Fruit fly (Drosophila melanogaster) whole organism, wandering third instar larva: Measurements from ENCODE around the gene CG9518.
A peak's percentile ranks its signal among the peaks of the same experiment; 100 is the strongest.

Experiments
- Abd-B ChIP-seq: fragments of >200 bp; optimal IDR thresholded peaks from 2 replicates; lab custom pipeline; 2017; ENCODE audit warnings: missing biosample characterization, missing genetic modification characterization
- CG32264 ChIP-seq: fragments of 200-800 bp; sonication (Bioruptor generic); optimal IDR thresholded peaks from 2 replicates; lab custom pipeline; 2016; ENCODE audit warnings: missing biosample characterization, missing genetic modification characterization
- CG9705 ChIP-seq: fragments of 200-800 bp; sonication (Bioruptor generic); optimal IDR thresholded peaks from 2 replicates; lab custom pipeline; 2018; ENCODE audit warnings: missing biosample characterization, mild to moderate bottlenecking, missing genetic modification characterization
- CrebA ChIP-seq: fragments of 200-800 bp; sonication (Bioruptor generic); optimal IDR thresholded peaks from 2 replicates; lab custom pipeline; 2016; ENCODE audit warnings: missing biosample characterization, mild to moderate bottlenecking, missing genetic modification characterization, borderline replicate concordance
- Dfd ChIP-seq: fragments of >200 bp; optimal IDR thresholded peaks from 2 replicates; lab custom pipeline; 2017; ENCODE audit warnings: missing biosample characterization, missing genetic modification characterization
- Dif ChIP-seq: fragments of 200-275, 200-300 bp; sonication (Bioruptor generic); optimal IDR thresholded peaks from 2 replicates; lab custom pipeline; 2018; ENCODE audit warnings: missing biosample characterization, missing genetic modification characterization; ENCODE audit not compliant: partially characterized antibody
- GATAd ChIP-seq: sonication (Bioruptor generic); optimal IDR thresholded peaks from 2 replicates; lab custom pipeline; 2016; ENCODE audit warnings: missing biosample characterization, missing genetic modification characterization
- HLH106 ChIP-seq: fragments of 200-800 bp; optimal IDR thresholded peaks from 3 replicates; lab custom pipeline; 2019; ENCODE audit warnings: missing biosample characterization, mild to moderate bottlenecking, missing genetic modification characterization, moderate library complexity
- Hnf4 ChIP-seq: fragments of 200-800 bp; sonication (Bioruptor generic); optimal IDR thresholded peaks from 2 replicates; lab custom pipeline; 2016; ENCODE audit warnings: missing biosample characterization, mild to moderate bottlenecking, missing genetic modification characterization
- Hr78 ChIP-seq: fragments of >200 bp; optimal IDR thresholded peaks from 2 replicates; lab custom pipeline; 2017; ENCODE audit warnings: missing biosample characterization, missing genetic modification characterization
- Hr83 ChIP-seq: fragments of 200-300 bp; sonication (Bioruptor generic); optimal IDR thresholded peaks from 2 replicates; lab custom pipeline; 2016; ENCODE audit warnings: missing biosample characterization, mild to moderate bottlenecking, missing genetic modification characterization, moderate library complexity; ENCODE audit not compliant: poor library complexity, severe bottlenecking
- Jra ChIP-seq: sonication (Bioruptor generic); optimal IDR thresholded peaks from 2 replicates; lab custom pipeline; 2016; ENCODE audit warnings: missing biosample characterization, missing genetic modification characterization
- Mio ChIP-seq: sonication (Bioruptor generic); optimal IDR thresholded peaks from 2 replicates; lab custom pipeline; 2016; ENCODE audit warnings: missing biosample characterization, missing genetic modification characterization
- Myc ChIP-seq: fragments of >200 bp; optimal IDR thresholded peaks from 2 replicates; lab custom pipeline; 2017
- N ChIP-seq: fragments of >200 bp; optimal IDR thresholded peaks from 2 replicates; lab custom pipeline; 2018; ENCODE audit warnings: missing biosample characterization, missing external identifiers, missing genetic modification characterization
- OdsH ChIP-seq: fragments of 200-800 bp; sonication (Bioruptor generic); optimal IDR thresholded peaks from 2 replicates; lab custom pipeline; 2016; ENCODE audit warnings: missing biosample characterization, mild to moderate bottlenecking, missing genetic modification characterization
- Sp1 ChIP-seq: fragments of 200-800 bp; sonication (Bioruptor generic); optimal IDR thresholded peaks from 3 replicates; lab custom pipeline; 2019; ENCODE audit warnings: missing biosample characterization, mild to moderate bottlenecking, missing genetic modification characterization, moderate library complexity
- br ChIP-seq: fragments of 200-800 bp; sonication (Bioruptor generic); optimal IDR thresholded peaks from 2 replicates; lab custom pipeline; 2016; ENCODE audit warnings: missing biosample characterization, missing genetic modification characterization
- brk ChIP-seq: fragments of 200-800 bp; sonication (Bioruptor generic); optimal IDR thresholded peaks from 2 replicates; lab custom pipeline; 2016; ENCODE audit warnings: missing biosample characterization, mild to moderate bottlenecking, missing genetic modification characterization
- dmrt93B ChIP-seq: fragments of 200-800 bp; sonication (Bioruptor generic); optimal IDR thresholded peaks from 2 replicates; lab custom pipeline; 2018; ENCODE audit warnings: missing biosample characterization, mild to moderate bottlenecking, missing genetic modification characterization
- dsf ChIP-seq: sonication (Bioruptor generic); optimal IDR thresholded peaks from 2 replicates; lab custom pipeline; 2016; ENCODE audit warnings: missing biosample characterization, missing genetic modification characterization, borderline replicate concordance
- ey ChIP-seq: fragments of 200-800 bp; sonication (Bioruptor generic); optimal IDR thresholded peaks from 2 replicates; lab custom pipeline; 2016; ENCODE audit warnings: missing biosample characterization, missing genetic modification characterization
- foxo ChIP-seq, 2 experiments: fragments of 200-800 bp; sonication (Bioruptor generic); optimal IDR thresholded peaks; 2 replicates in 1 of 2; 3 replicates in 1 of 2; lab custom pipeline; 2016 to 2017; ENCODE audit warnings: missing biosample characterization in 2 of 2, missing genetic modification characterization in 2 of 2
- h ChIP-seq: fragments of 200-800 bp; sonication (Bioruptor generic); optimal IDR thresholded peaks from 3 replicates; lab custom pipeline; 2016; ENCODE audit warnings: missing biosample characterization, mild to moderate bottlenecking, missing genetic modification characterization
- jim ChIP-seq: fragments of 175-275, 200-325 bp; sonication (Bioruptor generic); optimal IDR thresholded peaks from 2 replicates; lab custom pipeline; 2016; ENCODE audit warnings: missing biosample characterization, mild to moderate bottlenecking, missing genetic modification characterization
- lola ChIP-seq: fragments of >200 bp; optimal IDR thresholded peaks from 2 replicates; lab custom pipeline; 2017; ENCODE audit warnings: missing biosample characterization, missing genetic modification characterization
- pan ChIP-seq: fragments of >200 bp; optimal IDR thresholded peaks from 2 replicates; lab custom pipeline; 2017
- psq ChIP-seq: fragments of 200-800 bp; sonication (Bioruptor generic); optimal IDR thresholded peaks from 3 replicates; lab custom pipeline; 2017; ENCODE audit warnings: missing biosample characterization, mild to moderate bottlenecking, missing genetic modification characterization, moderate library complexity
- rgr ChIP-seq: fragments of 200-800 bp; sonication (Bioruptor generic); optimal IDR thresholded peaks from 3 replicates; lab custom pipeline; 2016; ENCODE audit warnings: missing biosample characterization, mild to moderate bottlenecking, missing genetic modification characterization
- sage ChIP-seq: fragments of 200-800 bp; sonication (Bioruptor generic); optimal IDR thresholded peaks from 2 replicates; lab custom pipeline; 2016; ENCODE audit warnings: missing biosample characterization, mild to moderate bottlenecking, missing genetic modification characterization
- sv ChIP-seq: fragments of 200-800 bp; sonication (Bioruptor generic); optimal IDR thresholded peaks from 3 replicates; lab custom pipeline; 2016; ENCODE audit warnings: missing biosample characterization, missing genetic modification characterization
- woc ChIP-seq: sonication (Bioruptor generic); optimal IDR thresholded peaks from 2 replicates; lab custom pipeline; 2016; ENCODE audit warnings: missing biosample characterization, mild to moderate bottlenecking, missing genetic modification characterization

CG9518 gene

dm6 chrX:14848755-14849354 lies 22.1 kb downstream of the CG9518 start, which contains the start of gene CG9522 (continued):
- TF ChIP-seq CG9705 (GFP tag; lab: Kevin White, UChicago), result peak; percentile 17
- no peak for TF ChIP-seq Dif
- peak; percentile 70 for TF ChIP-seq OdsH

DNA sequence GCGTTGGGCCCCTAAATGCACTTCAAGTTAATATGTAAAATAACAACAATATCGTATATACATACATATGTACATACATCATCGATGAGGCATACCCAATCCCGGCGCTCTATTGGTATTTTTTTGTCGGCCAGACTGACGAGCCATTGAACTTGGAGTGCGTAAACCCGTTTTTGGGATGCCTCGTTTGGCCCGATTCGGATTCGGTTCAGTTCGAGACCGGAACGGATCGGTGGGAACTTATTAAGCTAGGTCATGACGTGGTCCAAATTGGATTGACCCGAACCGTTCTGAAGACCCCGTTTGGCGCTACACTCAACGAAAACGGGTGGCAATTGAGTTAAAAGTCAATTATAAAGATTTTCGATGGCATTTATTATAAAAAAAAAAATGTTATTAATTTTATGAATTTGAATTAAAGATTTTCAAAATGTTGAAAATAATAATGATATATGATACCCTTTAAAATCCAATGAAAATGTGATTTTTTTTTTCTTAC lies 24.8 kb downstream of the CG9518 start:
- TF ChIP-seq foxo (GFP tag; optimal IDR thresholded peaks at IDR 0.05; lab: Kevin White, UChicago) (peak in 1 of 2 experiments; percentile 5), h (GFP tag; lab: Kevin White, UChicago) (peak; percentile 10), lola (GFP tag; lab: Kevin White, UChicago) (no peak), Dif (no peak)

dm6 chrX:14844657-14845056 lies 26.3 kb downstream of the CG9518 start, which contains the start of gene CG12539:
Gene CG12539, minus strand, starts transcription at chrX:14844757.
- TF ChIP-seq jim (GFP tag; lab: Kevin White, UChicago), result no peak
- TF ChIP-seq, all 38 proteins: peak for 0

dm6 chrX:14841893-14842505 lies 29.0 kb downstream of the CG9518 start:
- TF ChIP-seq psq (GFP tag; lab: Kevin White, UChicago), result no peak
- no peak for TF ChIP-seq pan
- TF ChIP-seq Dif, result no peak
- no peak for TF ChIP-seq Sp1
- no peak for TF ChIP-seq CG32264 (GFP tag; lab: Kevin White, UChicago)
- no peak for TF ChIP-seq woc (GFP tag; lab: Kevin White, UChicago)
- no peak for TF ChIP-seq sv
- no peak for TF ChIP-seq lola (GFP tag; lab: Kevin White, UChicago)
- no peak for TF ChIP-seq Mio
- TF ChIP-seq Myc, result no peak
- no peak for TF ChIP-seq Dfd (GFP tag; lab: Kevin White, UChicago)
- TF ChIP-seq N (GFP tag; lab: Kevin White, UChicago), result no peak
- no peak for TF ChIP-seq OdsH
- no peak for TF ChIP-seq brk (GFP tag; lab: Kevin White, UChicago)
- no peak for TF ChIP-seq sage (GFP tag; lab: Kevin White, UChicago)
- no peak for TF ChIP-seq GATAd (GFP tag; lab: Kevin White, UChicago)
- TF ChIP-seq, all 38 proteins: peak for 0

DNA sequence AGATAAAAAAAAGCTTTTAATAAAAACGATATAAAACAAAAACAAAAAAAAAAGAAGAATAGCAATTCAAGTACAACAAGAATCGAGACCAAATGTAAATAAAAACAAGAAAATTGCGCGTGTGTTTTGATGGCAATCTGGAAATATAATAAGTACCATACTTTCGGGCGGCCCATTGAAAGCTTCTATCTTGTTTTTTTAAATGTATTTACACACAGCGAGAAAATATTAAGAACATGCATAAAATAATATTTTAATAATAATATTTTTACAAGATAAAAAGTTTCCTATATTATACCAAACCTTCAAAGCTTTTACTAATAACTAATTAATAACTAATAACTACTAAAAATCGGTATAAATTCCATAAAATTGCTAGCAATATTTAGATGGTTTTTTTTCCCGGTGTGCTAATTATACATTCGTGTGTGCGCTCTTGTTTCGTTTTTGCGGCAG lies 30.5 kb downstream of the CG9518 start:
- TF ChIP-seq Hr78, result no peak
- TF ChIP-seq Hr83 (GFP tag; lab: Kevin White, UChicago), result no peak
- no peak for TF ChIP-seq br (GFP tag; lab: Kevin White, UChicago)
- TF ChIP-seq dsf, result no peak
- no peak for TF ChIP-seq brk (GFP tag; lab: Kevin White, UChicago)
- no peak for TF ChIP-seq N (GFP tag; lab: Kevin White, UChicago)
- TF ChIP-seq HLH106 (tag; lab: Kevin White, UChicago), result peak; percentile 50
- TF ChIP-seq Dif, result no peak
- TF ChIP-seq OdsH, result peak; percentile 23
- peak; percentile 2 for TF ChIP-seq rgr
- TF ChIP-seq Hnf4, result no peak
- TF ChIP-seq GATAd (GFP tag; lab: Kevin White, UChicago), result no peak
- no peak for TF ChIP-seq Myc
- no peak for TF ChIP-seq Jra
- TF ChIP-seq CG32264 (GFP tag; lab: Kevin White, UChicago), result no peak
- TF ChIP-seq dmrt93B (GFP tag; lab: Kevin White, UChicago), result no peak
- no peak for TF ChIP-seq CrebA (GFP tag; lab: Kevin White, UChicago)
- TF ChIP-seq ey (GFP tag; lab: Kevin White, UChicago), result no peak
- no peak for TF ChIP-seq lola (GFP tag; lab: Kevin White, UChicago)
- peak; percentile 52 for TF ChIP-seq Sp1
- TF ChIP-seq jim (GFP tag; lab: Kevin White, UChicago), result no peak
- TF ChIP-seq sage (GFP tag; lab: Kevin White, UChicago), result no peak
- TF ChIP-seq sv, result no peak
- no peak for TF ChIP-seq Abd-B
- TF ChIP-seq foxo (GFP tag; optimal IDR thresholded peaks at IDR 0.05; lab: Kevin White, UChicago), result peak in 1 of 2 experiments; percentile 44
